Fruit fly (Drosophila melanogaster) whole organism, embryonic: ENCODE measurements around the gene CG12589.

Experiments used
- ATbp ChIP-seq: fragments of 200-800 bp; sonication (Bioruptor generic); optimal IDR thresholded peaks from 2 replicates; lab custom pipeline; 2017; ENCODE audit warnings: missing biosample characterization, mild to moderate bottlenecking, missing genetic modification characterization, missing genetic modification reagents
- B-H2 ChIP-seq: fragments of 200-800 bp; sonication (Bioruptor generic); optimal IDR thresholded peaks from 2 replicates; lab custom pipeline; 2018; ENCODE audit warnings: missing biosample characterization, mild to moderate bottlenecking, missing genetic modification characterization
- CG10209 ChIP-seq: fragments of 200-800 bp; sonication (Bioruptor generic); optimal IDR thresholded peaks from 3 replicates; lab custom pipeline; 2017; ENCODE audit warnings: missing biosample characterization, mild to moderate bottlenecking, missing genetic modification characterization, missing genetic modification reagents
- CG10565 ChIP-seq: fragments of 200-800 bp; sonication (Bioruptor generic); optimal IDR thresholded peaks from 3 replicates; lab custom pipeline; 2016; ENCODE audit warnings: missing biosample characterization, mild to moderate bottlenecking, missing genetic modification characterization
- CG11560 ChIP-seq: fragments of 200-800 bp; sonication (Bioruptor generic); IDR thresholded peaks from 3 replicates; pipeline ENCODE4 v1.3.6; 2022; ENCODE audit warnings: missing biosample characterization, missing genetic modification characterization
- CG11723 ChIP-seq: fragments of 200-800 bp; sonication (Bioruptor generic); optimal IDR thresholded peaks from 2 replicates; lab custom pipeline; 2017; ENCODE audit warnings: missing biosample characterization, mild to moderate bottlenecking, missing genetic modification characterization
- CG12104 ChIP-seq: fragments of 200-800 bp; sonication (Bioruptor generic); optimal IDR thresholded peaks from 3 replicates; lab custom pipeline; 2016; ENCODE audit warnings: missing biosample characterization, missing genetic modification characterization
- CG14050 ChIP-seq: fragments of 200-800 bp; sonication (Bioruptor generic); IDR thresholded peaks from 3 replicates; pipeline ENCODE4 v1.3.6; 2022; ENCODE audit warnings: missing biosample characterization, missing genetic modification characterization
- CG14441 ChIP-seq: fragments of 200-800 bp; sonication (Bioruptor generic); IDR thresholded peaks from 2 replicates; pipeline ENCODE4 v1.3.6; 2022; ENCODE audit warnings: missing biosample characterization, missing genetic modification characterization
- CG14965 ChIP-seq: fragments of 200-800 bp; sonication (Bioruptor generic); optimal IDR thresholded peaks from 2 replicates; lab custom pipeline; 2016; ENCODE audit warnings: missing biosample characterization, missing genetic modification characterization, borderline replicate concordance
- CG15269 ChIP-seq: fragments of 200-800 bp; sonication (Bioruptor generic); optimal IDR thresholded peaks from 2 replicates; lab custom pipeline; 2018; ENCODE audit warnings: missing biosample characterization, mild to moderate bottlenecking, missing genetic modification characterization, moderate library complexity
- CG1529 ChIP-seq: fragments of 200-800 bp; sonication (Bioruptor generic); optimal IDR thresholded peaks from 3 replicates; lab custom pipeline; 2018; ENCODE audit warnings: missing biosample characterization, missing genetic modification characterization
- CG16779 ChIP-seq: fragments of 200-800 bp; sonication (Bioruptor generic); IDR thresholded peaks from 2 replicates; pipeline ENCODE4 v1.3.6; 2022; ENCODE audit warnings: missing biosample characterization, missing genetic modification characterization
- CG17186 ChIP-seq: fragments of 200-800 bp; sonication (Bioruptor generic); optimal IDR thresholded peaks from 3 replicates; lab custom pipeline; 2017; ENCODE audit warnings: missing biosample characterization, missing genetic modification reagents, missing genetic modification characterization
- CG17361 ChIP-seq: fragments of 200-800 bp; sonication (Bioruptor generic); IDR thresholded peaks from 3 replicates; pipeline ENCODE4 v1.3.6; 2022; ENCODE audit warnings: missing biosample characterization, missing genetic modification characterization
- CG2199 ChIP-seq: fragments of 200-800 bp; sonication (Bioruptor generic); IDR thresholded peaks from 3 replicates; pipeline ENCODE4 v1.3.6; 2022; ENCODE audit warnings: missing biosample characterization, missing genetic modification characterization
- CG2202 ChIP-seq: fragments of 200-800 bp; sonication (Bioruptor generic); optimal IDR thresholded peaks from 2 replicates; lab custom pipeline; 2018; ENCODE audit warnings: missing biosample characterization, mild to moderate bottlenecking, missing genetic modification characterization
- CG32767 ChIP-seq: fragments of 200-800 bp; sonication (Bioruptor generic); IDR thresholded peaks from 2 replicates; pipeline ENCODE4 v1.3.6; 2022; ENCODE audit warnings: missing biosample characterization, missing genetic modification characterization
- CG3407 ChIP-seq: fragments of 200-800 bp; sonication (Bioruptor generic); optimal IDR thresholded peaks from 2 replicates; lab custom pipeline; 2018; ENCODE audit warnings: missing biosample characterization, mild to moderate bottlenecking, missing genetic modification characterization
- CG4617 ChIP-seq: fragments of 200-800 bp; sonication (Bioruptor generic); optimal IDR thresholded peaks from 3 replicates; lab custom pipeline; 2016; ENCODE audit warnings: missing biosample characterization, missing genetic modification characterization, borderline replicate concordance
- CG7786 ChIP-seq: fragments of 200-800 bp; sonication (Bioruptor generic); optimal IDR thresholded peaks from 2 replicates; lab custom pipeline; 2016; ENCODE audit warnings: missing biosample characterization, missing genetic modification characterization
- CG7928 ChIP-seq: fragments of 200-800 bp; sonication (Bioruptor generic); optimal IDR thresholded peaks from 2 replicates; lab custom pipeline; 2017; ENCODE audit warnings: missing biosample characterization, mild to moderate bottlenecking, missing genetic modification characterization
- CG8089 ChIP-seq: fragments of 200-800 bp; sonication (Bioruptor generic); optimal IDR thresholded peaks from 3 replicates; lab custom pipeline; 2016; ENCODE audit warnings: missing biosample characterization, missing genetic modification characterization
- CG8765 ChIP-seq: fragments of 200-800 bp; sonication (Bioruptor generic); IDR thresholded peaks from 2 replicates; pipeline ENCODE4 v1.3.6; 2022; ENCODE audit warnings: missing biosample characterization, missing genetic modification characterization
- Camta ChIP-seq: fragments of 200-800 bp; sonication (Bioruptor generic); optimal IDR thresholded peaks from 2 replicates; lab custom pipeline; 2016; ENCODE audit warnings: missing biosample characterization, missing genetic modification characterization
- E2f1 ChIP-seq: fragments of 200-800 bp; sonication (Bioruptor generic); IDR thresholded peaks from 2 replicates; pipeline ENCODE4 v1.3.6; 2022; ENCODE audit warnings: missing biosample characterization, missing genetic modification characterization
- Ets65A ChIP-seq: fragments of 200-800 bp; sonication (Bioruptor generic); peaks from one replicate; lab custom pipeline; 2016; ENCODE audit warnings: missing biosample characterization, missing genetic modification characterization
- Lpt ChIP-seq: fragments of >200 bp; optimal IDR thresholded peaks from 2 replicates; lab custom pipeline; 2018; ENCODE audit warnings: missing biosample characterization, missing genetic modification characterization
- MTF-1 ChIP-seq: fragments of 200-800 bp; sonication (Bioruptor generic); optimal IDR thresholded peaks from 2 replicates; lab custom pipeline; 2018; ENCODE audit warnings: missing biosample characterization, mild to moderate bottlenecking, missing genetic modification characterization, borderline replicate concordance
- Pdp1 ChIP-seq, 2 experiments: fragments of 200-800 bp; sonication (Bioruptor generic); optimal IDR thresholded peaks; 3 replicates each; lab custom pipeline; 2016; ENCODE audit warnings: missing biosample characterization in 2 of 2, missing genetic modification characterization in 2 of 2, mild to moderate bottlenecking in 1 of 2, moderate library complexity in 1 of 2
- Sox100B ChIP-seq: fragments of 200-800 bp; sonication (Bioruptor generic); optimal IDR thresholded peaks from 3 replicates; lab custom pipeline; 2018; ENCODE audit warnings: missing biosample characterization, mild to moderate bottlenecking, missing genetic modification characterization
- YL-1 ChIP-seq: fragments of 200-800 bp; sonication (Bioruptor generic); optimal IDR thresholded peaks from 3 replicates; lab custom pipeline; 2017; ENCODE audit warnings: missing biosample characterization, mild to moderate bottlenecking, missing genetic modification characterization
- ac ChIP-seq: fragments of 200-800 bp; sonication (Bioruptor generic); optimal IDR thresholded peaks from 3 replicates; lab custom pipeline; 2017; ENCODE audit warnings: missing biosample characterization, mild to moderate bottlenecking, missing genetic modification characterization
- amos ChIP-seq: fragments of 200-800 bp; sonication (Bioruptor generic); IDR thresholded peaks from 2 replicates; pipeline ENCODE4 v1.3.6; 2022; ENCODE audit warnings: missing biosample characterization, missing genetic modification characterization; ENCODE audit not compliant: partially characterized antibody
- dimm ChIP-seq: fragments of 200-800 bp; sonication (Bioruptor generic); IDR thresholded peaks from 2 replicates; pipeline ENCODE4 v1.3.6; 2022; ENCODE audit warnings: missing biosample characterization, missing genetic modification characterization
- dmrt99B ChIP-seq: fragments of 200-800 bp; sonication (Bioruptor generic); optimal IDR thresholded peaks from 2 replicates; lab custom pipeline; 2018; ENCODE audit warnings: missing biosample characterization, mild to moderate bottlenecking, missing genetic modification characterization, moderate library complexity
- eve ChIP-seq, 2 experiments: fragments of >200 bp; optimal IDR thresholded peaks; 2 replicates each; lab custom pipeline; 2017; ENCODE audit warnings: missing biosample characterization in 2 of 2, missing genetic modification characterization in 2 of 2
- gsb ChIP-seq: fragments of 200-800 bp; sonication (Bioruptor generic); IDR thresholded peaks from 2 replicates; pipeline ENCODE4 v1.3.6; 2022; ENCODE audit warnings: missing biosample characterization, missing genetic modification characterization
- jigr1 ChIP-seq: fragments of 200-800 bp; sonication (Bioruptor generic); IDR thresholded peaks from 3 replicates; pipeline ENCODE4 v1.3.6; 2022; ENCODE audit warnings: missing biosample characterization, missing genetic modification characterization
- lab ChIP-seq: fragments of 200-800 bp; sonication (Bioruptor generic); optimal IDR thresholded peaks from 3 replicates; lab custom pipeline; 2017; ENCODE audit warnings: missing biosample characterization, missing genetic modification characterization, mild to moderate bottlenecking, moderate library complexity, missing genetic modification reagents
- nerfin-2 ChIP-seq: fragments of 200-800 bp; sonication (Bioruptor generic); IDR thresholded peaks from 2 replicates; pipeline ENCODE4 v1.3.6; 2022; ENCODE audit warnings: missing biosample characterization, missing genetic modification characterization; ENCODE audit not compliant: partially characterized antibody
- phol ChIP-seq: fragments of 200-800 bp; sonication (Bioruptor generic); optimal IDR thresholded peaks from 3 replicates; lab custom pipeline; 2018; ENCODE audit warnings: missing biosample characterization, mild to moderate bottlenecking, missing genetic modification characterization, moderate library complexity
- pnt ChIP-seq: fragments of 200-800 bp; sonication (Bioruptor generic); optimal IDR thresholded peaks from 3 replicates; lab custom pipeline; 2016; ENCODE audit warnings: missing biosample characterization, missing genetic modification characterization
- ro ChIP-seq: fragments of 200-800 bp; sonication (Bioruptor generic); IDR thresholded peaks from 2 replicates; pipeline ENCODE4 v1.3.6; 2022; ENCODE audit warnings: missing biosample characterization, missing genetic modification characterization
- row ChIP-seq: fragments of 200-800 bp; sonication (Bioruptor generic); IDR thresholded peaks from 3 replicates; pipeline ENCODE4 v1.3.6; 2022; ENCODE audit warnings: missing biosample characterization, missing genetic modification characterization
- unc-4 ChIP-seq: fragments of 200-800 bp; sonication (Bioruptor generic); IDR thresholded peaks from 2 replicates; pipeline ENCODE4 v1.3.6; 2022; ENCODE audit warnings: missing biosample characterization, missing genetic modification characterization; ENCODE audit not compliant: partially characterized antibody
- vfl ChIP-seq: fragments of 200-800 bp; sonication (Bioruptor generic); optimal IDR thresholded peaks from 2 replicates; lab custom pipeline; 2016; ENCODE audit warnings: missing biosample characterization, missing genetic modification characterization
- vvl ChIP-seq: fragments of 200-800 bp; sonication (Bioruptor generic); IDR thresholded peaks from 2 replicates; pipeline ENCODE4 v1.3.6; 2022; ENCODE audit warnings: missing biosample characterization, missing genetic modification characterization
- wek ChIP-seq: fragments of 200-800 bp; sonication (Bioruptor generic); optimal IDR thresholded peaks from 3 replicates; lab custom pipeline; 2018; ENCODE audit warnings: missing biosample characterization, mild to moderate bottlenecking, missing genetic modification characterization, moderate library complexity
- zfh2 ChIP-seq: fragments of 200-800 bp; sonication (Bioruptor generic); optimal IDR thresholded peaks from 2 replicates; lab custom pipeline; 2016; ENCODE audit warnings: missing biosample characterization, missing genetic modification characterization

The CG12589 gene

DNA sequence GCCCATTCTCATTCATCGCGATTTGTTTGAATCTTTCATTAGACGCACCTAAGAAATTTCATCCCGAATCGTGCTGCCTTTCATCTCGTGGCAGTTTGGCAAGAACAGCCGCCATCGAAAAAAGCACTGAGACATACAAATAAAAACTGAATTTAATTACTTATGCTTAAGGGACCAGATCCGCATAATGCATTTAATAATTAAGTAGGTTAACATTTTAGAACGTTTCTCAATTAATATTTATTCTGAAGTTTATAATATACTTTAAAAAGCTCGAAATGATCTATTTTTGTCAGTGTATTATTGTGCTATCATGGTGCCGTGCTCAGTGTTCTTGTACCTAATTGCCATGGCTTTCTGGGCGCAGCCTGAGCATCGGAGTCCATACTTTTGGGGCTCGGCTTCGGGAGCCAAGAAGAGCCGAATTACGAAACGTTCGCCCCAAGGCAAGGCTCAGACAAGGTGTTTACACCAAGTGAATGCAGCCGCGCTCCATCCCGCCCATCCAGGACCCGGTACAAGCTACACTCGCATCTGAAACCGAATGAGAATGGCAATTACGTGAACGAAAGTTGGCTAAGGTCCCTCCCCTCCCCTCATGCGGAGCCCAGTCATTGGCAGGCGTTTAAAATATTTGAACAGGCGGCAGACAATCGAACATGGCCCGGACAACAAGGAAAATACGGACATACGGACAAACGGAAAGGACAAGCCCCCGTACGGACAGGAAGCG, 38.3 kb downstream of the CG12589 start (continued):
- no peak for TF ChIP-seq CG17186
- TF ChIP-seq CG8089 (GFP tag; lab: Kevin White, UChicago), result no peak
- no peak for TF ChIP-seq dimm (GFP tag; lab: Robert Waterston, UW)
- no peak for TF ChIP-seq Pdp1 (GFP tag; optimal IDR thresholded peaks at IDR 0.05; lab: Kevin White, UChicago)
- no peak for TF ChIP-seq CG10565
- no peak for TF ChIP-seq CG8765
- no peak for TF ChIP-seq pnt
- no peak for TF ChIP-seq unc-4 (GFP tag; lab: Robert Waterston, UW)
- no peak for TF ChIP-seq Sox100B
- TF ChIP-seq CG10209 (GFP tag; lab: Kevin White, UChicago), result no peak
- no peak for TF ChIP-seq CG1529 (GFP tag; lab: Kevin White, UChicago)
- TF ChIP-seq Lpt (GFP tag; lab: Kevin White, UChicago), result no peak
- TF ChIP-seq CG14965 (GFP tag; lab: Kevin White, UChicago), result no peak
- TF ChIP-seq CG11560 (tag; lab: Robert Waterston, UW), result no peak
- peak; percentile 35; the same call in 2 of the 3 replicates for TF ChIP-seq CG17361
- TF ChIP-seq jigr1 (GFP tag; lab: Robert Waterston, UW), result no peak
- peak; percentile 56 for TF ChIP-seq phol (tag; lab: Kevin White, UChicago)
- peak; percentile 2 for TF ChIP-seq CG15269
- TF ChIP-seq CG16779 (GFP tag; lab: Robert Waterston, UW), result no peak
- TF ChIP-seq CG12104 (GFP tag; lab: Kevin White, UChicago), result no peak
- TF ChIP-seq ac (GFP tag; lab: Kevin White, UChicago), result no peak
- no peak for TF ChIP-seq Camta
- TF ChIP-seq CG7928 (GFP tag; lab: Kevin White, UChicago), result no peak
- peak; percentile 42; the same call in 1 of the 2 replicates for TF ChIP-seq vvl
- peak; percentile 57 for TF ChIP-seq row (GFP tag; lab: Robert Waterston, UW)
- no peak for TF ChIP-seq CG2202
- no peak for TF ChIP-seq vfl
- no peak for TF ChIP-seq CG14441 (GFP tag; lab: Robert Waterston, UW)
- TF ChIP-seq ATbp, result peak; percentile 20
- no peak for TF ChIP-seq CG2199 (GFP tag; lab: Robert Waterston, UW)
- TF ChIP-seq E2f1 (GFP tag; lab: Robert Waterston, UW), result no peak
- no peak for TF ChIP-seq MTF-1
- TF ChIP-seq nerfin-2, result no peak
- TF ChIP-seq zfh2 (GFP tag; lab: Kevin White, UChicago), result no peak
- TF ChIP-seq wek, result no peak
- TF ChIP-seq CG7786 (GFP tag; lab: Kevin White, UChicago), result no peak
- no peak for TF ChIP-seq CG4617 (GFP tag; lab: Kevin White, UChicago)
- TF ChIP-seq eve (GFP tag; optimal IDR thresholded peaks at IDR 0.05; lab: Kevin White, UChicago), result no peak
- peak; percentile 35 for TF ChIP-seq dmrt99B (tag; lab: Kevin White, UChicago)
- TF ChIP-seq Ets65A (GFP tag; lab: Kevin White, UChicago), result peak; percentile 91
- TF ChIP-seq B-H2 (GFP tag; lab: Kevin White, UChicago), result no peak
- peak; percentile 64 for TF ChIP-seq lab (GFP tag; lab: Kevin White, UChicago)
- no peak for TF ChIP-seq CG11723
- no peak for TF ChIP-seq CG32767 (GFP tag; lab: Robert Waterston, UW)
- TF ChIP-seq YL-1 (GFP tag; lab: Kevin White, UChicago), result no peak
- no peak for TF ChIP-seq gsb
- TF ChIP-seq CG3407, result no peak
- no peak for TF ChIP-seq ro (GFP tag; lab: Robert Waterston, UW)
- TF ChIP-seq CG14050 (GFP tag; lab: Robert Waterston, UW), result no peak
- TF ChIP-seq amos (GFP tag; lab: Robert Waterston, UW), result no peak
